Worm (Caenorhabditis elegans): ENCODE measurements around the gene T25E12.16.

The T25E12.16 gene

ce11 chrV:16733681-16734080 lies at the start of gene T25E12.16:
TSS of gene T25E12.16 (minus strand) at chrV:16733781.
- TF ChIP-seq ref-1 (GFP tag; conservative IDR thresholded peaks at IDR 0.05) (no peak), klf-2 (GFP tag; conservative IDR thresholded peaks at IDR 0.05) (no peak), ztf-23 (GFP tag; IDR thresholded peaks at IDR 0.05) (no peak), flt-1 (GFP tag; IDR thresholded peaks at IDR 0.05) (no peak), ztf-29 (GFP tag; IDR thresholded peaks at IDR 0.05) (no peak), med-1 (GFP tag; optimal IDR thresholded peaks at IDR 0.05; ENCODE audit: insufficient read depth) (no peak)

ce11 chrV:16781974-16782373 lies 48.4 kb upstream of the T25E12.16 start:
- TF ChIP-seq tab-1 (GFP tag; IDR thresholded peaks at IDR 0.05) = no peak
- no peak for TF ChIP-seq ztf-29 (GFP tag; IDR thresholded peaks at IDR 0.05)
- no peak for TF ChIP-seq flt-1 (GFP tag; IDR thresholded peaks at IDR 0.05)
- no peak for TF ChIP-seq ztf-23 (GFP tag; IDR thresholded peaks at IDR 0.05)
- no peak for TF ChIP-seq ref-1 (GFP tag; conservative IDR thresholded peaks at IDR 0.05)
- TF ChIP-seq med-1 (GFP tag; optimal IDR thresholded peaks at IDR 0.05; ENCODE audit: insufficient read depth) = no peak
- no peak for TF ChIP-seq klf-2 (GFP tag; conservative IDR thresholded peaks at IDR 0.05)
- TF ChIP-seq T22C8.4 (GFP tag; IDR thresholded peaks at IDR 0.05) = no peak
- no peak for TF ChIP-seq cog-1 (tag; optimal IDR thresholded peaks at IDR 0.05)

ce11 chrV:16780554-16780953 lies 47.0 kb upstream of the T25E12.16 start:
- no peak for TF ChIP-seq ztf-23 (GFP tag; IDR thresholded peaks at IDR 0.05)
- TF ChIP-seq cog-1 (tag; optimal IDR thresholded peaks at IDR 0.05) = no peak

ce11 chrV:16779971-16780370 lies 46.4 kb upstream of the T25E12.16 start:
- TF ChIP-seq T22C8.4 (GFP tag; IDR thresholded peaks at IDR 0.05) = no peak
- no peak for TF ChIP-seq ztf-23 (GFP tag; IDR thresholded peaks at IDR 0.05)

ce11 chrV:16779281-16779597 lies 45.7 kb upstream of the T25E12.16 start:
- TF ChIP-seq tab-1 (GFP tag; IDR thresholded peaks at IDR 0.05) = no peak
- no peak for TF ChIP-seq med-1 (GFP tag; optimal IDR thresholded peaks at IDR 0.05; ENCODE audit: insufficient read depth)
- no peak for TF ChIP-seq ref-1 (GFP tag; conservative IDR thresholded peaks at IDR 0.05)
- TF ChIP-seq T22C8.4 (GFP tag; IDR thresholded peaks at IDR 0.05) = no peak

ce11 chrV:16778540-16779280 lies 45.1 kb upstream of the T25E12.16 start:
- no peak for TF ChIP-seq med-1 (GFP tag; optimal IDR thresholded peaks at IDR 0.05; ENCODE audit: insufficient read depth)
- TF ChIP-seq klf-2 (GFP tag; conservative IDR thresholded peaks at IDR 0.05) = no peak
- no peak for TF ChIP-seq cog-1 (tag; optimal IDR thresholded peaks at IDR 0.05)
- TF ChIP-seq ztf-29 (GFP tag; IDR thresholded peaks at IDR 0.05) = no peak
- no peak for TF ChIP-seq flt-1 (GFP tag; IDR thresholded peaks at IDR 0.05)
- TF ChIP-seq T22C8.4 (GFP tag; IDR thresholded peaks at IDR 0.05) = no peak
- no peak for TF ChIP-seq tab-1 (GFP tag; IDR thresholded peaks at IDR 0.05)
- TF ChIP-seq ztf-23 (GFP tag; IDR thresholded peaks at IDR 0.05) = no peak

- TF ChIP-seq T22C8.4 (GFP tag; IDR thresholded peaks at IDR 0.05) = no peak
- TF ChIP-seq cog-1 (tag; optimal IDR thresholded peaks at IDR 0.05) = no peak
- TF ChIP-seq ztf-23 (GFP tag; IDR thresholded peaks at IDR 0.05) = no peak
- TF ChIP-seq ztf-29 (GFP tag; IDR thresholded peaks at IDR 0.05) = no peak
These were observed 40.8 kb upstream of the T25E12.16 start for ce11 chrV:16774428-16774827.

ce11 chrV:16759937-16760336 lies 26.4 kb upstream of the T25E12.16 start:
- TF ChIP-seq ztf-29 (GFP tag; IDR thresholded peaks at IDR 0.05) (no peak), klf-2 (GFP tag; conservative IDR thresholded peaks at IDR 0.05) (no peak), ztf-23 (GFP tag; IDR thresholded peaks at IDR 0.05) (no peak), T22C8.4 (GFP tag; IDR thresholded peaks at IDR 0.05) (no peak), tab-1 (GFP tag; IDR thresholded peaks at IDR 0.05) (no peak), med-1 (GFP tag; optimal IDR thresholded peaks at IDR 0.05; ENCODE audit: insufficient read depth) (no peak), flt-1 (GFP tag; IDR thresholded peaks at IDR 0.05) (no peak), cog-1 (tag; optimal IDR thresholded peaks at IDR 0.05) (no peak), ref-1 (GFP tag; conservative IDR thresholded peaks at IDR 0.05) (no peak)

- TF ChIP-seq tab-1 (GFP tag; IDR thresholded peaks at IDR 0.05) = no peak
These were observed 22.6 kb upstream of the T25E12.16 start for ce11 chrV:16756166-16756565.

- TF ChIP-seq ref-1 (GFP tag; conservative IDR thresholded peaks at IDR 0.05) (no peak), T22C8.4 (GFP tag; IDR thresholded peaks at IDR 0.05) (no peak), flt-1 (GFP tag; IDR thresholded peaks at IDR 0.05) (no peak), ztf-29 (GFP tag; IDR thresholded peaks at IDR 0.05) (no peak), cog-1 (tag; optimal IDR thresholded peaks at IDR 0.05) (no peak), med-1 (GFP tag; optimal IDR thresholded peaks at IDR 0.05; ENCODE audit: insufficient read depth) (no peak), tab-1 (GFP tag; IDR thresholded peaks at IDR 0.05) (no peak)
These were observed 18.8 kb upstream of the T25E12.16 start for ce11 chrV:16752089-16753030.

ce11 chrV:16749473-16749872 lies 15.9 kb upstream of the T25E12.16 start:
- TF ChIP-seq med-1 (GFP tag; optimal IDR thresholded peaks at IDR 0.05; ENCODE audit: insufficient read depth) (no peak), cog-1 (tag; optimal IDR thresholded peaks at IDR 0.05) (no peak), ztf-29 (GFP tag; IDR thresholded peaks at IDR 0.05) (no peak)
